Worm (Caenorhabditis elegans): ENCODE results near the gene srt-40.

DNA sequence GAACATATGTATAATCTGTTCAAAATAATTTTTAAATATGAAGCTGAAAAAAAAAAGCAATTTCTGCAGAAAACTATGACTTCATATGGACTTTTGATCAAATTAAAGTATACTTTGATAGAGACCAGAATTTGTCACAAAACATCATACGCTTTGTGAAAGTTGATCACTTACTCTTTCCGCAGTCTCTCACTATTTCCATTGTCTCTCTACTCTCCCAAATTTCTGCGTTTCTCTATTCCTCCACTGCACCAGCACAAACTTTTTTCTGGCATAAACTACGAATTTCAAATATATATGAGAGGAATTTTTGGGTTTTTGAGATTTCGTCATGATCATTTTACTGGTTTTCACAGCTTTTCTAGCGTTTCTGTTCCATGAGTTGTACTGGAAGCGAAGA lies 29.8 kb upstream of the srt-40 start, which contains the start of gene cyp-33C4:
- TF ChIP-seq F49E8.2 (tag; optimal IDR thresholded peaks at IDR 0.05; ENCODE audit: borderline replicate concordance) (no peak), jun-1 (tag; optimal IDR thresholded peaks at IDR 0.05) (no peak), ztf-11 (tag; optimal IDR thresholded peaks at IDR 0.05) (no peak), snpc-4 (tag; optimal IDR thresholded peaks at IDR 0.05) (no peak), lsy-2 (tag; optimal IDR thresholded peaks at IDR 0.05) (no peak), hif-1 (tag; optimal IDR thresholded peaks at IDR 0.05) (no peak), mes-2 (tag; optimal IDR thresholded peaks at IDR 0.05; ENCODE audit: poor library complexity, severe bottlenecking) (no peak), nhr-11 (tag; optimal IDR thresholded peaks at IDR 0.05) (no peak), hlh-30 (tag; optimal IDR thresholded peaks at IDR 0.05; ENCODE audit: insufficient read depth) (peak; percentile 32), lin-15B (tag; optimal IDR thresholded peaks at IDR 0.05) (no peak), mep-1 (tag; optimal IDR thresholded peaks at IDR 0.05) (peak; percentile 19), R02D3.7 (tag; optimal IDR thresholded peaks at IDR 0.05) (no peak), unc-62 (GFP tag; optimal IDR thresholded peaks at IDR 0.05 in 1 of 2) (peak in 1 of 2 experiments; percentile 35), unc-62 (tag; optimal IDR thresholded peaks at IDR 0.05) (no peak)
